Worm (Caenorhabditis elegans) whole organism, L4/young adult: ENCODE data around the gene Y69A2AR.51.

Experiments
- W03F9.2 ChIP-seq: fragments of 150-350 bp; optimal IDR thresholded peaks from 2 replicates; lab custom pipeline; 2014; ENCODE audit warnings: missing biosample characterization, missing genetic modification characterization
- dao-5 ChIP-seq: sonication (generic microtip); optimal IDR thresholded peaks from 2 replicates; lab custom pipeline; 2016; ENCODE audit warnings: missing genotype, missing genetic modification characterization, moderate library complexity, missing compliant biosample characterization
- him-1 ChIP-seq: sonication (generic microtip); optimal IDR thresholded peaks from 2 replicates; lab custom pipeline; 2016; ENCODE audit warnings: missing genotype, missing genetic modification reagents, missing genetic modification characterization, missing compliant biosample characterization

The Y69A2AR.51 gene

ce11 chrIV:2572107-2572506, at the start of gene Y69A2AR.51:
Y69A2AR.51 (plus strand) TSS chrIV:2572407.
- no peak for TF ChIP-seq dao-5 (tag; lab: Kevin White, UChicago)
- TF ChIP-seq W03F9.2, result no peak
- TF ChIP-seq him-1 (tag; lab: Kevin White, UChicago), result no peak

ce11 chrIV:2526836-2527235, 45.4 kb upstream of the Y69A2AR.51 start:
- TF ChIP-seq dao-5 (tag; lab: Kevin White, UChicago) (no peak), him-1 (tag; lab: Kevin White, UChicago) (no peak), W03F9.2 (no peak)

ce11 chrIV:2529281-2529680, 42.9 kb upstream of the Y69A2AR.51 start:
- TF ChIP-seq W03F9.2 (no peak), dao-5 (tag; lab: Kevin White, UChicago) (no peak), him-1 (tag; lab: Kevin White, UChicago) (no peak)

ce11 chrIV:2530285-2530684, 41.9 kb upstream of the Y69A2AR.51 start:
- TF ChIP-seq dao-5 (tag; lab: Kevin White, UChicago), result no peak

- TF ChIP-seq him-1 (tag; lab: Kevin White, UChicago), result no peak
- no peak for TF ChIP-seq W03F9.2
- no peak for TF ChIP-seq dao-5 (tag; lab: Kevin White, UChicago)
Measured at ce11 chrIV:2537741-2538140, 34.5 kb upstream of the Y69A2AR.51 start.

- no peak for TF ChIP-seq dao-5 (tag; lab: Kevin White, UChicago)
- no peak for TF ChIP-seq W03F9.2
- TF ChIP-seq him-1 (tag; lab: Kevin White, UChicago), result no peak
Measured at ce11 chrIV:2542001-2542400, 30.2 kb upstream of the Y69A2AR.51 start, which contains the start of gene sprr-3. sprr-3 (plus strand) TSS chrIV:2542301.

- TF ChIP-seq him-1 (tag; lab: Kevin White, UChicago) (no peak), W03F9.2 (no peak), dao-5 (tag; lab: Kevin White, UChicago) (no peak)
Measured at ce11 chrIV:2548766-2549165, 23.4 kb upstream of the Y69A2AR.51 start.

- TF ChIP-seq W03F9.2 (no peak), him-1 (tag; lab: Kevin White, UChicago) (no peak), dao-5 (tag; lab: Kevin White, UChicago) (no peak)
Measured at ce11 chrIV:2549542-2549941, 22.7 kb upstream of the Y69A2AR.51 start.

ce11 chrIV:2551418-2551817, 20.8 kb upstream of the Y69A2AR.51 start, which contains the start of gene Y69A2AR.23:
Y69A2AR.23 (minus strand) TSS chrIV:2551684.
- TF ChIP-seq dao-5 (tag; lab: Kevin White, UChicago) (no peak), him-1 (tag; lab: Kevin White, UChicago) (no peak)

ce11 chrIV:2551838-2552237, 20.4 kb upstream of the Y69A2AR.51 start:
- TF ChIP-seq him-1 (tag; lab: Kevin White, UChicago) (no peak), W03F9.2 (no peak), dao-5 (tag; lab: Kevin White, UChicago) (no peak)

- TF ChIP-seq him-1 (tag; lab: Kevin White, UChicago) (no peak), W03F9.2 (no peak), dao-5 (tag; lab: Kevin White, UChicago) (no peak)
Measured at ce11 chrIV:2552276-2552675, 19.9 kb upstream of the Y69A2AR.51 start.

ce11 chrIV:2552855-2553254, 19.4 kb upstream of the Y69A2AR.51 start:
- TF ChIP-seq W03F9.2 (no peak), him-1 (tag; lab: Kevin White, UChicago) (no peak), dao-5 (tag; lab: Kevin White, UChicago) (no peak)

ce11 chrIV:2556211-2556610, 16.0 kb upstream of the Y69A2AR.51 start:
- no peak for TF ChIP-seq W03F9.2
- TF ChIP-seq dao-5 (tag; lab: Kevin White, UChicago), result no peak
- TF ChIP-seq him-1 (tag; lab: Kevin White, UChicago), result no peak

ce11 chrIV:2561358-2561757, 10.8 kb upstream of the Y69A2AR.51 start, which contains the start of gene Y69A2AR.46:
Y69A2AR.46 (plus strand) TSS chrIV:2561658.
- no peak for TF ChIP-seq W03F9.2
- TF ChIP-seq dao-5 (tag; lab: Kevin White, UChicago), result no peak
- TF ChIP-seq him-1 (tag; lab: Kevin White, UChicago), result no peak

ce11 chrIV:2562071-2562470, 10.1 kb upstream of the Y69A2AR.51 start, which contains the start of gene Y69A2AR.50:
Y69A2AR.50 (plus strand) TSS chrIV:2562371.
- TF ChIP-seq dao-5 (tag; lab: Kevin White, UChicago) (no peak), him-1 (tag; lab: Kevin White, UChicago) (no peak), W03F9.2 (no peak)
